Worm (Caenorhabditis elegans) whole organism, young adult: ENCODE measurements around the gene ptr-13.
A peak's percentile ranks its signal among the peaks of the same experiment; 100 is the strongest.

Experiments used
- B0336.3 ChIP-seq: fragments of 200-800 bp; sonication (Bioruptor generic); IDR thresholded peaks from 2 replicates; pipeline ENCODE4 v1.3.6; 2022; ENCODE audit warnings: missing genetic modification characterization, missing compliant biosample characterization
- D2030.7 ChIP-seq: fragments of 200-800 bp; sonication (Bioruptor generic); IDR thresholded peaks from 2 replicates; pipeline ENCODE4 v1.3.6; 2022; ENCODE audit warnings: missing genetic modification reagents, missing genetic modification characterization, missing compliant biosample characterization
- F22D6.2 ChIP-seq: sonication (generic microtip); optimal IDR thresholded peaks from 2 replicates; lab custom pipeline; 2016; ENCODE audit warnings: mild to moderate bottlenecking, missing genetic modification characterization, missing compliant biosample characterization
- F33H1.4 ChIP-seq: fragments of 200-800 bp; sonication (Bioruptor generic); IDR thresholded peaks from 2 replicates; pipeline ENCODE4 v1.3.6; 2022; ENCODE audit warnings: missing genetic modification reagents, missing genetic modification characterization, missing compliant biosample characterization
- F52B5.7 ChIP-seq: sonication (generic microtip); optimal IDR thresholded peaks from 2 replicates; lab custom pipeline; 2016; ENCODE audit warnings: mild to moderate bottlenecking, missing genetic modification characterization, missing compliant biosample characterization
- K11D2.4 ChIP-seq: fragments of 200-800 bp; sonication (Bioruptor generic); IDR thresholded peaks from 2 replicates; pipeline ENCODE4 v1.3.6; 2022; ENCODE audit warnings: missing genetic modification reagents, missing genetic modification characterization, missing compliant biosample characterization
- T26A5.8 ChIP-seq: sonication (generic microtip); optimal IDR thresholded peaks from 2 replicates; lab custom pipeline; 2016; ENCODE audit warnings: missing genetic modification characterization, missing compliant biosample characterization
- Y53G8AR.9 ChIP-seq: fragments of 200-800 bp; sonication (Bioruptor generic); conservative IDR thresholded peaks from 2 replicates; pipeline ENCODE4 v1.3.6; 2022; ENCODE audit warnings: missing genetic modification reagents, missing genetic modification characterization, missing compliant biosample characterization
- Y95B8A.8 ChIP-seq: fragments of 200-800 bp; sonication (Bioruptor generic); IDR thresholded peaks from 2 replicates; pipeline ENCODE4 v1.3.6; 2022; ENCODE audit warnings: missing genetic modification reagents, missing genetic modification characterization, missing compliant biosample characterization
- ama-1 ChIP-seq, 3 experiments: fragments of 150-350 bp in 1 of 3; sonication (generic microtip) in 2 of 3; optimal IDR thresholded peaks; 2 replicates each; lab custom pipeline; 2014 to 2018; ENCODE audit warnings: missing biosample characterization in 2 of 3, missing genetic modification characterization in 2 of 3, missing genetic modification reagents in 2 of 3
- aptf-2 ChIP-seq: fragments of 200-800 bp; sonication (Bioruptor generic); conservative IDR thresholded peaks from 2 replicates; pipeline ENCODE4 v1.3.6; 2022; ENCODE audit warnings: missing genetic modification reagents, missing genetic modification characterization, missing compliant biosample characterization
- aptf-3 ChIP-seq: fragments of 200-800 bp; sonication (Bioruptor generic); IDR thresholded peaks from 2 replicates; pipeline ENCODE4 v1.3.6; 2022; ENCODE audit warnings: missing genetic modification characterization, missing compliant biosample characterization
- atf-7 ChIP-seq: sonication (generic microtip); optimal IDR thresholded peaks from 2 replicates; lab custom pipeline; 2017; ENCODE audit warnings: mild to moderate bottlenecking, missing genetic modification characterization, missing compliant biosample characterization
- athp-1 ChIP-seq: sonication (generic microtip); optimal IDR thresholded peaks from 2 replicates; lab custom pipeline; 2017; ENCODE audit warnings: mild to moderate bottlenecking, missing genetic modification characterization, missing compliant biosample characterization
- attf-5 ChIP-seq: fragments of 200-800 bp; sonication (Bioruptor generic); optimal IDR thresholded peaks from 2 replicates; lab custom pipeline; 2018; ENCODE audit warnings: mild to moderate bottlenecking, missing genetic modification characterization, missing compliant biosample characterization
- bed-2 ChIP-seq: fragments of 200-800 bp; sonication (Bioruptor generic); IDR thresholded peaks from 2 replicates; pipeline ENCODE4 v1.3.6; 2022; ENCODE audit warnings: missing genetic modification reagents, missing genetic modification characterization, missing compliant biosample characterization
- cebp-1 ChIP-seq, 2 experiments: fragments of 200-800 bp in 1 of 2; sonication (Bioruptor generic) in 1 of 2; sonication (generic microtip) in 1 of 2; IDR thresholded peaks in 1 of 2; optimal IDR thresholded peaks in 1 of 2; 2 replicates each; pipeline versions ENCODE4 v1.3.6 to Lab custom; 2017 to 2022; ENCODE audit warnings: missing compliant biosample characterization in 2 of 2, missing genetic modification characterization in 2 of 2, mild to moderate bottlenecking in 1 of 2, missing genetic modification reagents in 1 of 2, moderate library complexity in 1 of 2
- ceh-27 ChIP-seq: fragments of 200-800 bp; sonication (Bioruptor generic); optimal IDR thresholded peaks from 2 replicates; lab custom pipeline; 2018; ENCODE audit warnings: mild to moderate bottlenecking, missing genetic modification characterization, moderate library complexity, missing compliant biosample characterization
- ceh-40 ChIP-seq: fragments of 200-800 bp; sonication (Bioruptor generic); IDR thresholded peaks from 2 replicates; pipeline ENCODE4 v1.3.6; 2022; ENCODE audit warnings: missing genetic modification characterization, missing compliant biosample characterization
- ceh-79 ChIP-seq: sonication (generic microtip); optimal IDR thresholded peaks from 2 replicates; lab custom pipeline; 2017; ENCODE audit warnings: mild to moderate bottlenecking, missing genetic modification characterization, missing compliant biosample characterization
- die-1 ChIP-seq: sonication (generic microtip); optimal IDR thresholded peaks from 2 replicates; lab custom pipeline; 2016; ENCODE audit warnings: missing genotype, mild to moderate bottlenecking, missing genetic modification characterization, missing compliant biosample characterization
- egl-18 ChIP-seq: fragments of 200-800 bp; sonication (Bioruptor generic); IDR thresholded peaks from 2 replicates; pipeline ENCODE4 v1.3.6; 2022; ENCODE audit warnings: missing genetic modification reagents, missing genetic modification characterization, missing compliant biosample characterization
- ekl-4 ChIP-seq: fragments of 200-800 bp; sonication (Bioruptor generic); IDR thresholded peaks from 2 replicates; pipeline ENCODE4 v1.3.6; 2022; ENCODE audit warnings: missing genetic modification reagents, missing genetic modification characterization, missing compliant biosample characterization
- gei-17 ChIP-seq: fragments of 200-800 bp; sonication (Bioruptor generic); optimal IDR thresholded peaks from 2 replicates; lab custom pipeline; 2018; ENCODE audit warnings: mild to moderate bottlenecking, missing genetic modification characterization, missing compliant biosample characterization
- him-1 ChIP-seq: sonication (generic microtip); optimal IDR thresholded peaks from 2 replicates; lab custom pipeline; 2016; ENCODE audit warnings: missing genotype, missing genetic modification reagents, missing genetic modification characterization, missing compliant biosample characterization
- hlh-26 ChIP-seq: fragments of 200-800 bp; sonication (Bioruptor generic); conservative IDR thresholded peaks from 2 replicates; pipeline ENCODE4 v1.3.6; 2022; ENCODE audit warnings: missing genetic modification reagents, missing genetic modification characterization, missing compliant biosample characterization
- hmg-1.2 ChIP-seq: fragments of 200-800 bp; sonication (Bioruptor generic); IDR thresholded peaks from 2 replicates; pipeline ENCODE4 v1.3.6; 2022; ENCODE audit warnings: missing genetic modification reagents, missing genetic modification characterization, missing compliant biosample characterization
- hsf-1 ChIP-seq: fragments of 200-800 bp; sonication (Bioruptor generic); IDR thresholded peaks from 2 replicates; pipeline ENCODE4 v1.3.6; 2022; ENCODE audit warnings: missing genetic modification reagents, missing genetic modification characterization, missing compliant biosample characterization
- lin-26 ChIP-seq: fragments of 200-800 bp; sonication (Bioruptor generic); IDR thresholded peaks from 2 replicates; pipeline ENCODE4 v1.3.6; 2022; ENCODE audit warnings: missing genetic modification reagents, missing genetic modification characterization, missing compliant biosample characterization
- madf-10 ChIP-seq: sonication (generic microtip); optimal IDR thresholded peaks from 2 replicates; lab custom pipeline; 2016; ENCODE audit warnings: mild to moderate bottlenecking, missing genetic modification characterization, missing compliant biosample characterization
- mcd-1 ChIP-seq: fragments of 200-800 bp; sonication (Bioruptor generic); IDR thresholded peaks from 2 replicates; pipeline ENCODE4 v1.3.6; 2022; ENCODE audit warnings: missing genetic modification reagents, missing genetic modification characterization, missing compliant biosample characterization
- nhr-120 ChIP-seq: fragments of 200-800 bp; sonication (Bioruptor generic); IDR thresholded peaks from 2 replicates; pipeline ENCODE4 v1.3.6; 2022; ENCODE audit warnings: missing genetic modification characterization, missing compliant biosample characterization
- pbrm-1 ChIP-seq: fragments of 200-800 bp; sonication (Bioruptor generic); IDR thresholded peaks from 2 replicates; pipeline ENCODE4 v1.3.6; 2022; ENCODE audit warnings: missing genetic modification reagents, missing genetic modification characterization, missing compliant biosample characterization
- rcor-1 ChIP-seq: fragments of 200-800 bp; sonication (Bioruptor generic); IDR thresholded peaks from 2 replicates; pipeline ENCODE4 v1.3.6; 2022; ENCODE audit warnings: missing genetic modification reagents, missing genetic modification characterization, missing compliant biosample characterization
- rec-8 ChIP-seq, 2 experiments: sonication (generic microtip); optimal IDR thresholded peaks; 2 replicates each; lab custom pipeline; 2016; ENCODE audit warnings: mild to moderate bottlenecking in 2 of 2, missing genetic modification characterization in 2 of 2, missing genetic modification reagents in 2 of 2, missing genotype in 2 of 2, missing biosample characterization in 1 of 2, missing compliant biosample characterization in 1 of 2, moderate library complexity in 1 of 2
- rpc-1 ChIP-seq, 2 experiments: fragments of 150-350 bp in 1 of 2; sonication (generic microtip) in 1 of 2; optimal IDR thresholded peaks; 2 replicates each; lab custom pipeline; 2014 to 2018; ENCODE audit warnings: missing biosample characterization in 1 of 2, missing genetic modification characterization in 1 of 2, missing genetic modification reagents in 1 of 2, missing genotype in 1 of 2
- sea-2 ChIP-seq: fragments of 200-800 bp; sonication (Bioruptor generic); IDR thresholded peaks from 2 replicates; pipeline ENCODE4 v1.3.6; 2022; ENCODE audit warnings: missing genetic modification characterization, missing compliant biosample characterization
- snpc-4 ChIP-seq, 5 experiments: fragments of 150-350 bp in 1 of 5; sonication (generic microtip) in 4 of 5; optimal IDR thresholded peaks; 2 replicates each; lab custom pipeline; 2014 to 2018; ENCODE audit warnings: missing genetic modification characterization in 5 of 5, missing biosample characterization in 3 of 5, antibody characterized with exemption in 2 of 5, mild to moderate bottlenecking in 2 of 5, missing compliant biosample characterization in 2 of 5, missing genotype in 2 of 5, moderate library complexity in 2 of 5, missing genetic modification reagents in 1 of 5
- tbp1 ChIP-seq: fragments of 200-800 bp; sonication (Bioruptor generic); optimal IDR thresholded peaks from 2 replicates; lab custom pipeline; 2018; ENCODE audit warnings: mild to moderate bottlenecking, missing genetic modification characterization, missing compliant biosample characterization
- tbx-9 ChIP-seq: sonication (generic microtip); optimal IDR thresholded peaks from 2 replicates; lab custom pipeline; 2016; ENCODE audit warnings: borderline replicate concordance, missing genetic modification characterization, inconsistent platforms, missing compliant biosample characterization
- tlf-1 ChIP-seq: fragments of 200-800 bp; sonication (Bioruptor generic); optimal IDR thresholded peaks from 2 replicates; lab custom pipeline; 2018; ENCODE audit warnings: mild to moderate bottlenecking, missing genetic modification characterization, missing compliant biosample characterization
- zim-3 ChIP-seq: sonication (generic microtip); optimal IDR thresholded peaks from 2 replicates; lab custom pipeline; 2017; ENCODE audit warnings: mild to moderate bottlenecking, missing genetic modification characterization, moderate library complexity, missing compliant biosample characterization
- ztf-22 ChIP-seq: fragments of 200-800 bp; sonication (Bioruptor generic); optimal IDR thresholded peaks from 2 replicates; lab custom pipeline; 2018; ENCODE audit warnings: mild to moderate bottlenecking, missing genetic modification characterization, moderate library complexity, missing compliant biosample characterization
- ztf-6 ChIP-seq: fragments of 200-800 bp; sonication (Bioruptor generic); IDR thresholded peaks from 2 replicates; pipeline ENCODE4 v1.3.6; 2022; ENCODE audit warnings: missing genetic modification reagents, missing genetic modification characterization, missing compliant biosample characterization

The ptr-13 gene

ce11 chrII:11126312-11127000, 35.8 kb downstream of the ptr-13 start, which contains the start of the genes rps-9 and lsm-1 (continued):
- TF ChIP-seq pbrm-1 (GFP tag; lab: Robert Waterston, UW), result peak; percentile 6; the same call in 1 of the 2 replicates
- TF ChIP-seq tbp1 (GFP tag; lab: Kevin White, UChicago), result peak; percentile 36
- no peak for TF ChIP-seq T26A5.8 (tag; lab: Kevin White, UChicago)
- TF ChIP-seq sea-2, result no peak
- peak; percentile 42 for TF ChIP-seq attf-5 (GFP tag; lab: Kevin White, UChicago)
- no peak for TF ChIP-seq rec-8 (tag; optimal IDR thresholded peaks at IDR 0.05; lab: Kevin White, UChicago)
- TF ChIP-seq ceh-40, result no peak
- TF ChIP-seq aptf-2 (GFP tag; lab: Robert Waterston, UW), result no peak
- peak; percentile 97 for TF ChIP-seq hmg-1.2 (GFP tag; lab: Robert Waterston, UW)
- no peak for TF ChIP-seq rpc-1 (optimal IDR thresholded peaks at IDR 0.05; lab: Kevin White, UChicago)
- TF ChIP-seq rpc-1 (tag; optimal IDR thresholded peaks at IDR 0.05; lab: Kevin White, UChicago), result no peak
- TF ChIP-seq tbx-9 (tag; lab: Kevin White, UChicago), result no peak
- TF ChIP-seq nhr-120 (GFP tag; lab: Robert Waterston, UW), result no peak
- TF ChIP-seq egl-18, result no peak
- no peak for TF ChIP-seq Y53G8AR.9 (GFP tag; lab: Robert Waterston, UW)
- peak; percentile 69 for TF ChIP-seq mcd-1
- TF ChIP-seq zim-3 (tag; lab: Kevin White, UChicago), result no peak
- TF ChIP-seq K11D2.4 (GFP tag; lab: Robert Waterston, UW), result no peak
- no peak for TF ChIP-seq aptf-3 (GFP tag; lab: Robert Waterston, UW)
- TF ChIP-seq ceh-27, result no peak
- TF ChIP-seq ceh-79 (tag; lab: Kevin White, UChicago), result no peak
- no peak for TF ChIP-seq F52B5.7

ce11 chrII:11125059-11125594, 37.2 kb downstream of the ptr-13 start:
- TF ChIP-seq hsf-1 (GFP tag; lab: Robert Waterston, UW) (peak; percentile 20; the same call in 1 of the 2 replicates), die-1 (tag; lab: Kevin White, UChicago) (peak; percentile 50), mcd-1 (peak; percentile 32; the same call in 1 of the 2 replicates), gei-17 (GFP tag; lab: Kevin White, UChicago) (no peak), cebp-1 (GFP tag; IDR thresholded peaks at IDR 0.05; lab: Robert Waterston, UW) (no peak), cebp-1 (tag; optimal IDR thresholded peaks at IDR 0.05; lab: Kevin White, UChicago) (peak; percentile 23), atf-7 (peak; percentile 21), ekl-4 (peak; percentile 46; the same call in 1 of the 2 replicates), ztf-22 (GFP tag; lab: Kevin White, UChicago) (no peak), F22D6.2 (tag; lab: Kevin White, UChicago) (no peak), bed-2 (GFP tag; lab: Robert Waterston, UW) (no peak), pbrm-1 (GFP tag; lab: Robert Waterston, UW) (0 out of 2 replicates have a peak, but pooled peaks have one; percentile 20), ama-1 (optimal IDR thresholded peaks at IDR 0.05; lab: Kevin White, UChicago) (no peak), ama-1 (GFP tag; optimal IDR thresholded peaks at IDR 0.05; lab: Kevin White, UChicago) (no peak), lin-26 (GFP tag; lab: Robert Waterston, UW) (peak; percentile 72; the same call in 1 of the 2 replicates), snpc-4 (GFP tag; optimal IDR thresholded peaks at IDR 0.05; lab: Kevin White, UChicago) (peak; percentile 0), snpc-4 (tag; optimal IDR thresholded peaks at IDR 0.05; lab: Kevin White, UChicago) (peak in 1 of 4 experiments; percentile 0), Y95B8A.8 (0 out of 2 replicates have a peak, but pooled peaks have one; percentile 24), Y53G8AR.9 (GFP tag; lab: Robert Waterston, UW) (0 out of 2 replicates have a peak, but pooled peaks have one; percentile 35), him-1 (peak; percentile 16), athp-1 (peak; percentile 25), rcor-1 (peak; percentile 38), B0336.3 (GFP tag; lab: Robert Waterston, UW) (peak; percentile 79), D2030.7 (GFP tag; lab: Robert Waterston, UW) (0 out of 2 replicates have a peak, but pooled peaks have one; percentile 9), tlf-1 (GFP tag; lab: Kevin White, UChicago) (no peak), ztf-6 (GFP tag; lab: Robert Waterston, UW) (no peak), madf-10 (tag; lab: Kevin White, UChicago) (no peak), hlh-26 (GFP tag; lab: Robert Waterston, UW) (0 out of 2 replicates have a peak, but pooled peaks have one; percentile 19), F33H1.4 (GFP tag; lab: Robert Waterston, UW) (peak; percentile 36; the same call in 1 of the 2 replicates)
